Fruit fly (Drosophila melanogaster): Measurements from ENCODE around the gene p.

DNA sequence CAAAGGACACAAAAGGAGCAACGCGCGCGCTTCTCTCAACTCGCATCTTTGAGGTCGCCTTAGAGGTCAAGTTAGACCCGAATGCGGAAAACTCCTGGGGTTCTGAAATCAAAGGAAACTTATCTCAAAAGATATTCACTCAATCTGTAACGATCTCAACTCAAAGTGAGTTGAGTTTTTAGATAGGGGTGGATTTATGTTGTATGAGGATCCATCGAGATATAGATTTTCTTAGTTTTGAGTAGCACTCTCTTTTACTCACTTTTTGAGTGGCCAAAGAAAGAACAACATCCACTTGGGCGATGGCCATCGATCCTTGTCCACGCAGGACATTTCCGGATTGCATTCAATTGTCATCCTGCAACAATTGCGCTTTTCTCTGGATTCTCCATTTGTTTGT is 10.1 kb upstream of the p start:
- TF ChIP-seq usp (GFP tag; optimal IDR thresholded peaks at IDR 0.05) (no peak), Dll (optimal IDR thresholded peaks at IDR 0.05) (no peak), pan (optimal IDR thresholded peaks at IDR 0.05) (no peak), EcR (GFP tag; optimal IDR thresholded peaks at IDR 0.05) (no peak), psq (optimal IDR thresholded peaks at IDR 0.05) (no peak), CG8478 (optimal IDR thresholded peaks at IDR 0.05) (no peak)
